Worm (Caenorhabditis elegans): Measurements from ENCODE around the gene bath-30.

DNA sequence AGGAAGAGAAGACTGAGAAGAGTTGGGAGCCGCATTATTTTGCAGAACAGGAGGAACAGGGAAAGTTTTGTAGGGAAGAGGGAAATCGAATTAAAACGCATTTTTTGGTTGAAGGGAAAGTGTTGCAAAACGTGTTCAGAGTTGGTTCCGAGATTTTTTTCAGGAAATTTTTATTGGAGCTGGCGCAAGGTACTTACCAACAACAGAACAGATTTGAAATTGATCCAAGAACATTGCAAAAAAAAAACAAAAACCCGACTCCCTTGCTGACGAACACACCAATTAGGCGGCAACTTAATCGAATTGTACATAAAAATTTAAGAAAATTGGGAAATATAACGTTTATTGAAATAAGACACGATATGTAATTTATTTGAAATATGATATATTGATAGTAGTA is 7.6 kb downstream of the bath-30 start, which contains the start of gene F14D2.7:
- TF ChIP-seq rbr-2 (tag; optimal IDR thresholded peaks at IDR 0.05) (no peak), ceh-28 (tag; optimal IDR thresholded peaks at IDR 0.05) (no peak), mxl-2 (GFP tag; conservative IDR thresholded peaks at IDR 0.05) (no peak), vab-7 (GFP tag; IDR thresholded peaks at IDR 0.05) (no peak), ceh-44 (GFP tag; IDR thresholded peaks at IDR 0.05) (no peak), daf-16 (GFP tag; optimal IDR thresholded peaks at IDR 0.05) (no peak), daf-16 (tag; optimal IDR thresholded peaks at IDR 0.05) (no peak), nhr-76 (tag; optimal IDR thresholded peaks at IDR 0.05) (no peak), spr-1 (tag; optimal IDR thresholded peaks at IDR 0.05) (no peak), aly-2 (tag; optimal IDR thresholded peaks at IDR 0.05) (no peak), lin-29 (GFP tag; IDR thresholded peaks at IDR 0.05) (no peak)

Measured in whole organism, L4 larva.